Worm (Caenorhabditis elegans): ENCODE results near the gene Y39B6A.42.

Gene Y39B6A.42

ce11 chrV:18980980-18981529, 11.6 kb upstream of the Y39B6A.42 start, which contains the start of the genes mrps-35 and sws-1 (continued):
- peak; percentile 79 for TF ChIP-seq nhr-20 (tag; optimal IDR thresholded peaks at IDR 0.05)
- TF ChIP-seq mef-2 (tag; optimal IDR thresholded peaks at IDR 0.05), result no peak
- peak; percentile 21 for TF ChIP-seq sup-37 (GFP tag; optimal IDR thresholded peaks at IDR 0.05)
- peak; percentile 82 for TF ChIP-seq xbp-1 (tag; optimal IDR thresholded peaks at IDR 0.05)
- TF ChIP-seq elt-2 (tag; optimal IDR thresholded peaks at IDR 0.05), result peak; percentile 59
- no peak for TF ChIP-seq nhr-11 (tag; optimal IDR thresholded peaks at IDR 0.05)
- peak; percentile 43 for TF ChIP-seq blmp-1 (tag; optimal IDR thresholded peaks at IDR 0.05)
- peak; percentile 91 to 94 for TF ChIP-seq lin-35 (GFP tag; optimal IDR thresholded peaks at IDR 0.05)
- peak; percentile 0 for TF ChIP-seq aly-2 (tag; optimal IDR thresholded peaks at IDR 0.05)
- peak; percentile 87 for TF ChIP-seq sox-4 (tag; optimal IDR thresholded peaks at IDR 0.05)
- TF ChIP-seq nhr-76 (tag; optimal IDR thresholded peaks at IDR 0.05), result no peak
- peak; percentile 69 for TF ChIP-seq lin-13 (GFP tag; optimal IDR thresholded peaks at IDR 0.05)
- TF ChIP-seq pax-3 (tag; optimal IDR thresholded peaks at IDR 0.05), result peak; percentile 92
- TF ChIP-seq ama-1 (optimal IDR thresholded peaks at IDR 0.05), result no peak
- TF ChIP-seq irx-1 (tag; optimal IDR thresholded peaks at IDR 0.05), result peak; percentile 95
- peak; percentile 94 for TF ChIP-seq lir-3 (tag; optimal IDR thresholded peaks at IDR 0.05; ENCODE audit: poor library complexity)
- TF ChIP-seq egl-13 (tag; optimal IDR thresholded peaks at IDR 0.05), result peak; percentile 81
- peak; percentile 26 for TF ChIP-seq lin-39 (tag; optimal IDR thresholded peaks at IDR 0.05)
- peak; percentile 20 to 79 (median 68) for TF ChIP-seq ceh-82 (tag; optimal IDR thresholded peaks at IDR 0.05)
- TF ChIP-seq mdl-1 (tag; optimal IDR thresholded peaks at IDR 0.05), result no peak
- TF ChIP-seq jun-1 (tag; optimal IDR thresholded peaks at IDR 0.05), result peak; percentile 3
- peak in 1 of 2 experiments; percentile 95 for TF ChIP-seq ztf-11 (tag; optimal IDR thresholded peaks at IDR 0.05)
- peak; percentile 17 for TF ChIP-seq efl-3 (GFP tag; optimal IDR thresholded peaks at IDR 0.05)
- TF ChIP-seq snu-23 (GFP tag; optimal IDR thresholded peaks at IDR 0.05), result peak; percentile 85
- peak; percentile 69 for TF ChIP-seq grh-1 (GFP tag; IDR thresholded peaks at IDR 0.05)
- peak; percentile 76 for TF ChIP-seq fkh-8 (tag; optimal IDR thresholded peaks at IDR 0.05)

- TF ChIP-seq C16A3.4 (tag; optimal IDR thresholded peaks at IDR 0.05), result no peak
- TF ChIP-seq fkh-10 (GFP tag; optimal IDR thresholded peaks at IDR 0.05), result no peak
- TF ChIP-seq ces-1 (GFP tag; optimal IDR thresholded peaks at IDR 0.05), result no peak
- TF ChIP-seq hlh-4 (tag; optimal IDR thresholded peaks at IDR 0.05), result no peak
- TF ChIP-seq fkh-4 (tag; optimal IDR thresholded peaks at IDR 0.05; ENCODE audit: borderline replicate concordance), result no peak
- TF ChIP-seq skn-1 (tag; optimal IDR thresholded peaks at IDR 0.05), result no peak
- TF ChIP-seq snpc-4 (tag; optimal IDR thresholded peaks at IDR 0.05), result no peak
- no peak for TF ChIP-seq efl-1 (optimal IDR thresholded peaks at IDR 0.05)
- TF ChIP-seq efl-1 (GFP tag; optimal IDR thresholded peaks at IDR 0.05 in 1 of 2), result peak in 1 of 2 experiments; percentile 68
- TF ChIP-seq ets-5 (GFP tag; IDR thresholded peaks at IDR 0.05), result no peak
- no peak for TF ChIP-seq elt-3 (tag; optimal IDR thresholded peaks at IDR 0.05)
- TF ChIP-seq elt-2 (tag; optimal IDR thresholded peaks at IDR 0.05), result peak; percentile 32
- TF ChIP-seq C04F5.9 (tag; optimal IDR thresholded peaks at IDR 0.05), result no peak
Measured at ce11 chrV:18978301-18978700, 8.9 kb upstream of the Y39B6A.42 start.

DNA sequence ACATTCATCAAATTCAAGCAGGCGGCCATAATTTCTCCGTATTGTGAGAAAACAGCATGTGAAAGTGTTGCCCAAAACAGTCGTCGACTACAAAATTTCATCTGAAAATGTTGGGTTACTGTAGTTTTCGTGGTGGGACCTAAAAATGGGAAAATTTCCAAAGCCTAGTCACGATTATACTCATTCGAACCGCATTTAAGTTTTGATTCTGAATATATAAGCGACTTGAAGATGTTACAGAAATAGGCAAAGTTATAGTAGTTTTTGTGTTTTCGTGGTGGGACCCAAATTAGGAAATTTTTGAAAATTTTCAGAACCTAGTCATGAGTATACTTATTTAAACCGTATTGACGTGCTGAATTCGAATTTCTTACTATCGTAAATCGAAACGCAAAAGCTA, 8.4 kb upstream of the Y39B6A.42 start, which contains the start of gene Y39B6A.41:
Y39B6A.41 (minus strand) TSS at position 101 of the 400 bp plus-strand sequence.
- no peak for TF ChIP-seq lin-13 (GFP tag; optimal IDR thresholded peaks at IDR 0.05)
- TF ChIP-seq isw-1 (GFP tag; IDR thresholded peaks at IDR 0.05), result no peak
- TF ChIP-seq xbp-1 (tag; optimal IDR thresholded peaks at IDR 0.05), result no peak
- no peak for TF ChIP-seq dsc-1 (tag; optimal IDR thresholded peaks at IDR 0.05)
- no peak for TF ChIP-seq nhr-237 (tag; optimal IDR thresholded peaks at IDR 0.05)
- no peak for TF ChIP-seq unc-30 (tag; optimal IDR thresholded peaks at IDR 0.05)
- TF ChIP-seq C34B4.2 (tag; optimal IDR thresholded peaks at IDR 0.05), result no peak
- TF ChIP-seq zip-4 (GFP tag; optimal IDR thresholded peaks at IDR 0.05), result no peak
- TF ChIP-seq efl-1 (optimal IDR thresholded peaks at IDR 0.05), result no peak
- no peak for TF ChIP-seq efl-1 (GFP tag; optimal IDR thresholded peaks at IDR 0.05 in 1 of 2)
- TF ChIP-seq hlh-17 (GFP tag; optimal IDR thresholded peaks at IDR 0.05; ENCODE audit: borderline replicate concordance), result no peak
- no peak for TF ChIP-seq unc-62 (GFP tag; optimal IDR thresholded peaks at IDR 0.05)
- no peak for TF ChIP-seq aly-2 (tag; optimal IDR thresholded peaks at IDR 0.05)
- no peak for TF ChIP-seq swsn-7 (tag; optimal IDR thresholded peaks at IDR 0.05)
- no peak for TF ChIP-seq irx-1 (tag; optimal IDR thresholded peaks at IDR 0.05)

Measured in whole organism, L1 larva.